Worm (Caenorhabditis elegans): Measurements from ENCODE around the gene C46C2.3.

C46C2.3 gene

DNA sequence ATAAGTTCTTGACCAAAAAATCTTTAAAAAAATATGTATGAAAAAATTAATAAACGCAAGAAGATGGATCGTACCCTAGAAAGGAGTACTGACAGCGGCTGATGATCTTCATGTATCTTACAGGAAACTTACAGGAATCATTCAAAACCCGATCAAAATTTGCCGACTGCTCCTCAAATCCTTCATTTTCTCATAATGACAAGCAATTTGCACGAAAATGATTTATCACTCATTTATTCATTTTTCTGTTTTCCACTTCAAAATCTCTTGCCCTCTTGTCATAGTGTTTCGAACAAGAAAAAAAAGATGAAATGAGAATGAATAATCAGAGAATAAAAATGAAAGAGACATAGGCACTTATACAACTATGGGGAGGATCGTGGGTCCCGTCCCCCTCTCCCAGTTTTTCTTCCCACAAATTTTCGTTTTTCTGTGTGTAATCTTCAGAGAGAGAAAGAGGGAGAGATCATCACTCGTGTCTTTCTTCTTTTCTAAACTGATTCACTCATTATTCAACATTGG lies 49.1 kb downstream of the C46C2.3 start, which contains the start of gene nmy-3:
TSS of gene nmy-3 (plus strand) at position 472 of the 522 bp plus-strand sequence.
- TF ChIP-seq hpl-2 (GFP tag; optimal IDR thresholded peaks at IDR 0.05) (no peak), mef-2 (tag; optimal IDR thresholded peaks at IDR 0.05) (no peak), aha-1 (tag; optimal IDR thresholded peaks at IDR 0.05) (no peak), unc-62 (GFP tag; optimal IDR thresholded peaks at IDR 0.05) (no peak), C16A3.4 (tag; optimal IDR thresholded peaks at IDR 0.05) (no peak), mdl-1 (tag; optimal IDR thresholded peaks at IDR 0.05) (no peak), sptf-1 (tag; optimal IDR thresholded peaks at IDR 0.05) (no peak), sox-4 (tag; optimal IDR thresholded peaks at IDR 0.05) (no peak), ceh-63 (GFP tag; optimal IDR thresholded peaks at IDR 0.05) (no peak)

Data from whole organism, L1 larva.